Fruit fly (Drosophila melanogaster) whole organism, adult: ENCODE results near the gene Cpr31A.

Source experiments
- CG11617 ChIP-seq: fragments of 200-800 bp; sonication (Bioruptor generic); optimal IDR thresholded peaks from 2 replicates; lab custom pipeline; 2017; ENCODE audit warnings: mild to moderate bottlenecking, missing biosample characterization, missing genetic modification reagents, missing genetic modification characterization
- CG12768 ChIP-seq: fragments of 200-800 bp; sonication (Bioruptor generic); optimal IDR thresholded peaks from 2 replicates; lab custom pipeline; 2017; ENCODE audit warnings: missing biosample characterization, missing genetic modification characterization, mild to moderate bottlenecking, moderate library complexity, missing genetic modification reagents
- CG1620 ChIP-seq: fragments of 200-800 bp; sonication (Bioruptor generic); optimal IDR thresholded peaks from 2 replicates; lab custom pipeline; 2016; ENCODE audit warnings: missing biosample characterization, missing genetic modification characterization
- CG33017 ChIP-seq: fragments of 200-800 bp; sonication (Bioruptor generic); optimal IDR thresholded peaks from 2 replicates; lab custom pipeline; 2018; ENCODE audit warnings: missing biosample characterization, mild to moderate bottlenecking, missing genetic modification characterization, moderate library complexity
- CG5204 ChIP-seq: fragments of 200-800 bp; sonication (Bioruptor generic); optimal IDR thresholded peaks from 2 replicates; lab custom pipeline; 2016; ENCODE audit warnings: missing biosample characterization, missing genetic modification characterization
- CG7101 ChIP-seq: fragments of 200-800 bp; sonication (Bioruptor generic); optimal IDR thresholded peaks from 2 replicates; lab custom pipeline; 2018; ENCODE audit warnings: missing biosample characterization, mild to moderate bottlenecking, missing genetic modification characterization, moderate library complexity
- Clk ChIP-seq: fragments of 200-800 bp; sonication (Bioruptor generic); optimal IDR thresholded peaks from 2 replicates; lab custom pipeline; 2017; ENCODE audit warnings: missing biosample characterization, missing genetic modification characterization
- Crg-1 ChIP-seq: fragments of 200-800 bp; sonication (Bioruptor generic); optimal IDR thresholded peaks from 2 replicates; lab custom pipeline; 2016; ENCODE audit warnings: missing biosample characterization, missing genetic modification characterization
- Hr96 ChIP-seq: fragments of 200-800 bp; sonication (Bioruptor generic); optimal IDR thresholded peaks from 2 replicates; lab custom pipeline; 2016; ENCODE audit warnings: missing biosample characterization, missing genetic modification characterization
- Mnt ChIP-seq: fragments of 200-800 bp; sonication (Bioruptor generic); optimal IDR thresholded peaks from 2 replicates; lab custom pipeline; 2016; ENCODE audit warnings: missing biosample characterization, mild to moderate bottlenecking, missing genetic modification characterization
- cnc ChIP-seq, 2 experiments: fragments of >200 bp; optimal IDR thresholded peaks; 2 replicates each; lab custom pipeline; 2017
- kay ChIP-seq: fragments of 200-800 bp; sonication (Bioruptor generic); peaks from one replicate; lab custom pipeline; 2016; ENCODE audit warnings: missing biosample characterization, missing genetic modification characterization, borderline replicate concordance
- pad ChIP-seq: fragments of 200-800 bp; sonication (Bioruptor generic); optimal IDR thresholded peaks from 3 replicates; lab custom pipeline; 2017; ENCODE audit warnings: missing biosample characterization, missing genetic modification characterization, mild to moderate bottlenecking, moderate library complexity, missing genetic modification reagents
- tj ChIP-seq: fragments of 200-800 bp; sonication (Bioruptor generic); optimal IDR thresholded peaks from 3 replicates; lab custom pipeline; 2017; ENCODE audit warnings: missing biosample characterization, mild to moderate bottlenecking, missing genetic modification characterization, moderate library complexity

DNA sequence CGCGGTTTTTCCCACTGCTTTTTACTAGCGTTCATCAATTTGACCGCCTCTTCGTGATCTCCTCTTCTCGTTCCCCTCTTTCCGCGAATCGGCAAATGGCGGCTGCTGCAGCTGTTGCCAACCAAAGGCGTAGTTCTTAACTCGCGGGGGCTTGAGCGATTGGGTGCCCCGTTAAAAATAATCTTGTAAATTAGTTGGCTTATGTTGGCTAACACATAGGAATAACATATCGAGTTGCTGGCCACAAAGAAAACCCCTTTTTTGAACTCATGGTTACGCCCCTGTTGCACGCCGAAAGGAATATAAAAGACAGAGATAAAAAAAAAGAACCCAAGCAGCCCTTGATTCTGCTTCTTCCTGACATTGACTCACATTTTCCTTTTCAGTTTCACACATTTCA, 3.2 kb downstream of the Cpr31A start:
- no peak for TF ChIP-seq CG12768 (GFP tag; lab: Kevin White, UChicago)
- TF ChIP-seq kay (GFP tag; lab: Kevin White, UChicago), result no peak
- TF ChIP-seq pad (GFP tag; lab: Kevin White, UChicago), result peak; percentile 65
- no peak for TF ChIP-seq Clk (GFP tag; lab: Kevin White, UChicago)
- TF ChIP-seq cnc (optimal IDR thresholded peaks at IDR 0.05; lab: Kevin White, UChicago), result no peak
- no peak for TF ChIP-seq Mnt
- TF ChIP-seq CG11617 (GFP tag; lab: Kevin White, UChicago), result no peak
- peak; percentile 52 for TF ChIP-seq CG7101 (tag; lab: Kevin White, UChicago)
- TF ChIP-seq Hr96, result peak; percentile 27
- TF ChIP-seq CG1620 (GFP tag; lab: Kevin White, UChicago), result peak; percentile 3
- no peak for TF ChIP-seq Crg-1 (GFP tag; lab: Kevin White, UChicago)
- no peak for TF ChIP-seq tj (GFP tag; lab: Kevin White, UChicago)
- no peak for TF ChIP-seq CG5204 (GFP tag; lab: Kevin White, UChicago)
- TF ChIP-seq CG33017 (tag; lab: Kevin White, UChicago), result no peak
